Fruit fly (Drosophila melanogaster) whole organism, embryonic: ENCODE data around the gene CG6791.

Experiments used
- CG11085 ChIP-seq: fragments of 200-800 bp; sonication (Bioruptor generic); IDR thresholded peaks from 2 replicates; pipeline ENCODE4 v1.3.6; 2022; ENCODE audit warnings: missing biosample characterization, missing genetic modification characterization
- CG11093 ChIP-seq: fragments of 200-800 bp; sonication (Bioruptor generic); IDR thresholded peaks from 3 replicates; pipeline ENCODE4 v1.3.6; 2022; ENCODE audit warnings: missing biosample characterization, missing genetic modification characterization
- CG11695 ChIP-seq: fragments of 200-800 bp; sonication (Bioruptor generic); IDR thresholded peaks from 3 replicates; pipeline ENCODE4 v1.3.6; 2022; ENCODE audit warnings: missing biosample characterization, missing genetic modification characterization
- CG14667 ChIP-seq: fragments of 200-800 bp; sonication (Bioruptor generic); IDR thresholded peaks from 2 replicates; pipeline ENCODE4 v1.3.6; 2022; ENCODE audit warnings: missing biosample characterization, missing genetic modification characterization
- CG14860 ChIP-seq: fragments of 200-800 bp; sonication (Bioruptor generic); IDR thresholded peaks from 3 replicates; pipeline ENCODE4 v1.3.6; 2022; ENCODE audit warnings: missing biosample characterization, missing genetic modification characterization; ENCODE audit not compliant: partially characterized antibody
- CG17385 ChIP-seq: fragments of 200-800 bp; sonication (Bioruptor generic); optimal IDR thresholded peaks from 3 replicates; lab custom pipeline; 2018; ENCODE audit warnings: missing biosample characterization, mild to moderate bottlenecking, missing genetic modification characterization
- CG30020 ChIP-seq: fragments of 200-800 bp; optimal IDR thresholded peaks from 2 replicates; lab custom pipeline; 2019; ENCODE audit warnings: missing biosample characterization, mild to moderate bottlenecking, missing genetic modification characterization, moderate library complexity
- CG30431 ChIP-seq: fragments of 200-800 bp; sonication (Bioruptor generic); optimal IDR thresholded peaks from 2 replicates; lab custom pipeline; 2017; ENCODE audit warnings: missing biosample characterization, missing genetic modification characterization
- CG4282 ChIP-seq: fragments of 200-800 bp; sonication (Bioruptor generic); optimal IDR thresholded peaks from 2 replicates; lab custom pipeline; 2016; ENCODE audit warnings: missing biosample characterization, missing genetic modification characterization
- CG6254 ChIP-seq: fragments of 200-800 bp; sonication (Bioruptor generic); optimal IDR thresholded peaks from 3 replicates; lab custom pipeline; 2017; ENCODE audit warnings: mild to moderate bottlenecking, missing biosample characterization, missing genetic modification reagents, missing genetic modification characterization
- CG9797 ChIP-seq: fragments of 200-800 bp; sonication (Bioruptor generic); optimal IDR thresholded peaks from 3 replicates; lab custom pipeline; 2018; ENCODE audit warnings: missing biosample characterization, mild to moderate bottlenecking, missing genetic modification characterization
- Camta ChIP-seq: fragments of 200-800 bp; sonication (Bioruptor generic); optimal IDR thresholded peaks from 2 replicates; lab custom pipeline; 2016; ENCODE audit warnings: missing biosample characterization, missing genetic modification characterization
- CkIIα-i1 ChIP-seq: fragments of 200-800 bp; sonication (Bioruptor generic); IDR thresholded peaks from 2 replicates; pipeline ENCODE4 v1.3.6; 2022; ENCODE audit warnings: missing biosample characterization, missing genetic modification characterization
- D19A ChIP-seq: fragments of 200-800 bp; optimal IDR thresholded peaks from 3 replicates; lab custom pipeline; 2019; ENCODE audit warnings: missing biosample characterization, mild to moderate bottlenecking, missing genetic modification characterization, moderate library complexity
- Deaf1 ChIP-seq: fragments of 200-800 bp; optimal IDR thresholded peaks from 3 replicates; lab custom pipeline; 2019; ENCODE audit warnings: missing biosample characterization, mild to moderate bottlenecking, missing genetic modification characterization, moderate library complexity
- Gug ChIP-seq: fragments of 200-800 bp; sonication (Bioruptor generic); IDR thresholded peaks from 4 replicates; pipeline ENCODE4 v1.3.6; 2022; ENCODE audit warnings: missing biosample characterization, missing genetic modification characterization
- Hr39 ChIP-seq: fragments of >200 bp; optimal IDR thresholded peaks from 2 replicates; lab custom pipeline; 2017
- Hsf ChIP-seq: fragments of 200-800 bp; sonication (Bioruptor generic); optimal IDR thresholded peaks from 3 replicates; lab custom pipeline; 2016; ENCODE audit warnings: missing biosample characterization, missing genetic modification characterization
- Kr ChIP-seq: fragments of 200-800 bp; sonication (Bioruptor generic); optimal IDR thresholded peaks from 2 replicates; lab custom pipeline; 2017; ENCODE audit warnings: missing biosample characterization, mild to moderate bottlenecking, missing genetic modification characterization
- Lim3 ChIP-seq: fragments of 200-800 bp; sonication (Bioruptor generic); IDR thresholded peaks from 2 replicates; pipeline ENCODE4 v1.3.6; 2022; ENCODE audit warnings: missing biosample characterization, missing genetic modification characterization
- MBD-R2 ChIP-seq: fragments of 200-800 bp; sonication (Bioruptor generic); IDR thresholded peaks from 2 replicates; pipeline ENCODE4 v1.3.6; 2022; ENCODE audit warnings: missing biosample characterization, missing genetic modification characterization
- NfI ChIP-seq: fragments of 200-800 bp; sonication (Bioruptor generic); optimal IDR thresholded peaks from 3 replicates; lab custom pipeline; 2018; ENCODE audit warnings: missing biosample characterization, mild to moderate bottlenecking, missing genetic modification characterization, moderate library complexity
- PHDP ChIP-seq: fragments of 200-800 bp; sonication (Bioruptor generic); optimal IDR thresholded peaks from 3 replicates; lab custom pipeline; 2018; ENCODE audit warnings: missing biosample characterization, mild to moderate bottlenecking, missing genetic modification characterization, moderate library complexity
- Pdp1 ChIP-seq, 2 experiments: fragments of 200-800 bp; sonication (Bioruptor generic); optimal IDR thresholded peaks; 3 replicates each; lab custom pipeline; 2016; ENCODE audit warnings: missing biosample characterization in 2 of 2, missing genetic modification characterization in 2 of 2, mild to moderate bottlenecking in 1 of 2, moderate library complexity in 1 of 2
- Sin3A ChIP-seq: fragments of >200 bp; optimal IDR thresholded peaks from 2 replicates; lab custom pipeline; 2018
- Sox102F ChIP-seq: fragments of 200-800 bp; sonication (Bioruptor generic); optimal IDR thresholded peaks from 2 replicates; lab custom pipeline; 2018; ENCODE audit warnings: missing biosample characterization, mild to moderate bottlenecking, missing genetic modification characterization, moderate library complexity
- Spps ChIP-seq: fragments of 200-800 bp; sonication (Bioruptor generic); optimal IDR thresholded peaks from 2 replicates; lab custom pipeline; 2018; ENCODE audit warnings: missing biosample characterization, mild to moderate bottlenecking, missing genetic modification characterization
- TFAM ChIP-seq: fragments of 200-800 bp; sonication (Bioruptor generic); optimal IDR thresholded peaks from 2 replicates; lab custom pipeline; 2017; ENCODE audit warnings: missing biosample characterization, missing genetic modification characterization, inconsistent platforms
- Xrp1 ChIP-seq: fragments of 200-800 bp; sonication (Bioruptor generic); IDR thresholded peaks from 2 replicates; pipeline ENCODE4 v1.3.6; 2022; ENCODE audit warnings: missing biosample characterization, missing genetic modification characterization
- YL-1 ChIP-seq: fragments of 200-800 bp; sonication (Bioruptor generic); optimal IDR thresholded peaks from 3 replicates; lab custom pipeline; 2017; ENCODE audit warnings: missing biosample characterization, mild to moderate bottlenecking, missing genetic modification characterization
- ab ChIP-seq: fragments of 200-800 bp; sonication (Bioruptor generic); optimal IDR thresholded peaks from 2 replicates; lab custom pipeline; 2016; ENCODE audit warnings: missing biosample characterization, missing genetic modification characterization
- aop ChIP-seq: fragments of 200-800 bp; sonication (Bioruptor generic); IDR thresholded peaks from 2 replicates; pipeline ENCODE4 v1.3.6; 2022; ENCODE audit warnings: missing biosample characterization, missing genetic modification characterization
- ci ChIP-seq: fragments of 200-800 bp; sonication (Bioruptor generic); IDR thresholded peaks from 3 replicates; pipeline ENCODE4 v1.3.6; 2022; ENCODE audit warnings: missing biosample characterization, missing genetic modification characterization
- dimm ChIP-seq: fragments of 200-800 bp; sonication (Bioruptor generic); IDR thresholded peaks from 2 replicates; pipeline ENCODE4 v1.3.6; 2022; ENCODE audit warnings: missing biosample characterization, missing genetic modification characterization
- dm ChIP-seq: fragments of 200-800 bp; sonication (Bioruptor generic); optimal IDR thresholded peaks from 3 replicates; lab custom pipeline; 2016; ENCODE audit warnings: missing biosample characterization, missing genetic modification characterization
- dmrt11E ChIP-seq: fragments of 200-800 bp; sonication (Bioruptor generic); optimal IDR thresholded peaks from 3 replicates; lab custom pipeline; 2018; ENCODE audit warnings: missing biosample characterization, mild to moderate bottlenecking, missing genetic modification characterization, moderate library complexity
- ems ChIP-seq: fragments of 200-800 bp; sonication (Bioruptor generic); optimal IDR thresholded peaks from 3 replicates; lab custom pipeline; 2016; ENCODE audit warnings: missing biosample characterization, missing genetic modification characterization
- gro ChIP-seq: fragments of 200-800 bp; sonication (Bioruptor generic); optimal IDR thresholded peaks from 2 replicates; lab custom pipeline; 2016; ENCODE audit warnings: missing biosample characterization, missing genetic modification characterization
- knrl ChIP-seq: fragments of 200-800 bp; sonication (Bioruptor generic); IDR thresholded peaks from 3 replicates; pipeline ENCODE4 v1.3.6; 2022; ENCODE audit warnings: missing biosample characterization, missing genetic modification characterization; ENCODE audit not compliant: partially characterized antibody
- lola ChIP-seq, 3 experiments: fragments of >200 bp in 2 of 3; fragments of 200-800 bp in 1 of 3; sonication (Bioruptor generic) in 1 of 3; optimal IDR thresholded peaks; 2 replicates each; lab custom pipeline; 2017 to 2019; ENCODE audit warnings: missing biosample characterization in 3 of 3, missing genetic modification characterization in 3 of 3, mild to moderate bottlenecking in 1 of 3, moderate library complexity in 1 of 3
- mirr ChIP-seq: fragments of 200-800 bp; sonication (Bioruptor generic); optimal IDR thresholded peaks from 3 replicates; lab custom pipeline; 2018; ENCODE audit warnings: missing biosample characterization, mild to moderate bottlenecking, missing genetic modification characterization
- pita ChIP-seq: fragments of 200-800 bp; sonication (Bioruptor generic); optimal IDR thresholded peaks from 2 replicates; lab custom pipeline; 2017; ENCODE audit warnings: missing biosample characterization, mild to moderate bottlenecking, missing genetic modification characterization
- repo ChIP-seq: fragments of 200-800 bp; sonication (Bioruptor generic); optimal IDR thresholded peaks from 2 replicates; lab custom pipeline; 2016; ENCODE audit warnings: missing biosample characterization, missing genetic modification characterization
- rib ChIP-seq: fragments of 200-800 bp; sonication (Bioruptor generic); IDR thresholded peaks from 2 replicates; pipeline ENCODE4 v1.3.6; 2022; ENCODE audit warnings: missing biosample characterization, missing genetic modification characterization
- schlank ChIP-seq: fragments of 200-800 bp; sonication (Bioruptor generic); optimal IDR thresholded peaks from 2 replicates; lab custom pipeline; 2018; ENCODE audit warnings: missing biosample characterization, mild to moderate bottlenecking, missing genetic modification characterization
- sens-2 ChIP-seq: fragments of 200-800 bp; sonication (Bioruptor generic); IDR thresholded peaks from 2 replicates; pipeline ENCODE4 v1.3.6; 2022; ENCODE audit warnings: missing biosample characterization, missing genetic modification characterization
- stc ChIP-seq: fragments of 200-800 bp; sonication (Bioruptor generic); IDR thresholded peaks from 2 replicates; pipeline ENCODE4 v1.3.6; 2022; ENCODE audit warnings: missing biosample characterization, missing genetic modification characterization
- tio ChIP-seq: fragments of 200-800 bp; sonication (Bioruptor generic); optimal IDR thresholded peaks from 2 replicates; lab custom pipeline; 2017; ENCODE audit warnings: missing biosample characterization, missing genetic modification characterization, inconsistent platforms
- unc-4 ChIP-seq: fragments of 200-800 bp; sonication (Bioruptor generic); IDR thresholded peaks from 2 replicates; pipeline ENCODE4 v1.3.6; 2022; ENCODE audit warnings: missing biosample characterization, missing genetic modification characterization; ENCODE audit not compliant: partially characterized antibody
- wdn ChIP-seq: fragments of 200-800 bp; sonication (Bioruptor generic); IDR thresholded peaks from 2 replicates; pipeline ENCODE4 v1.3.6; 2022; ENCODE audit warnings: missing biosample characterization, missing genetic modification characterization

The CG6791 gene

dm6 chr3R:11613252-11614036 lies 23.5 kb upstream of the CG6791 start (continued):
- TF ChIP-seq CG6254 (GFP tag; lab: Kevin White, UChicago), result no peak
- peak; percentile 6 to 70 for TF ChIP-seq Pdp1 (GFP tag; optimal IDR thresholded peaks at IDR 0.05; lab: Kevin White, UChicago)
- TF ChIP-seq wdn (GFP tag; lab: Robert Waterston, UW), result no peak
- no peak for TF ChIP-seq CG9797
- no peak for TF ChIP-seq Sin3A (lab: Kevin White, UChicago)
- TF ChIP-seq Deaf1 (tag; lab: Kevin White, UChicago), result peak; percentile 4
- TF ChIP-seq tio, result peak; percentile 45
- peak; percentile 76 for TF ChIP-seq Sox102F (GFP tag; lab: Kevin White, UChicago)
- peak; percentile 73 for TF ChIP-seq CG14667 (GFP tag; lab: Robert Waterston, UW)
- no peak for TF ChIP-seq CG30020 (tag; lab: Kevin White, UChicago)
- peak; percentile 29 for TF ChIP-seq ab
- peak; percentile 54 for TF ChIP-seq pita
- TF ChIP-seq YL-1 (GFP tag; lab: Kevin White, UChicago), result peak; percentile 16
- no peak for TF ChIP-seq TFAM (GFP tag; lab: Kevin White, UChicago)
- no peak for TF ChIP-seq Lim3 (GFP tag; lab: Robert Waterston, UW)
- peak; percentile 24 for TF ChIP-seq dm (GFP tag; lab: Kevin White, UChicago)
- no peak for TF ChIP-seq Hr39 (lab: Kevin White, UChicago)
- no peak for TF ChIP-seq dimm
- peak; percentile 74 for TF ChIP-seq Gug (GFP tag; lab: Robert Waterston, UW)
- peak; percentile 78 for TF ChIP-seq Kr
- TF ChIP-seq CG11695, result 0 out of 3 replicates have a peak, but pooled peaks have one; percentile 12
- TF ChIP-seq CG11085 (GFP tag; lab: Robert Waterston, UW), result peak; percentile 56
- no peak for TF ChIP-seq CG14860 (GFP tag; lab: Robert Waterston, UW)
- peak; percentile 9; the same call in 1 of the 2 replicates for TF ChIP-seq stc (GFP tag; lab: Robert Waterston, UW)
- peak; percentile 21 for TF ChIP-seq sens-2 (GFP tag; lab: Robert Waterston, UW)
- no peak for TF ChIP-seq CkIIα-i1 (GFP tag; lab: Robert Waterston, UW)
- TF ChIP-seq PHDP (tag; lab: Kevin White, UChicago), result peak; percentile 60
- peak; percentile 33 for TF ChIP-seq Spps
- TF ChIP-seq NfI, result peak; percentile 64
- peak; percentile 22 for TF ChIP-seq gro (GFP tag; lab: Kevin White, UChicago)
- TF ChIP-seq MBD-R2 (GFP tag; lab: Robert Waterston, UW), result no peak
- peak; percentile 3 for TF ChIP-seq repo (GFP tag; lab: Kevin White, UChicago)
- TF ChIP-seq mirr (GFP tag; lab: Kevin White, UChicago), result no peak
- peak; percentile 49 for TF ChIP-seq D19A (tag; lab: Kevin White, UChicago)
- peak; percentile 45 for TF ChIP-seq CG30431
- TF ChIP-seq schlank (tag; lab: Kevin White, UChicago), result no peak
- no peak for TF ChIP-seq ems (GFP tag; lab: Kevin White, UChicago)
- peak; percentile 68; the same call in 2 of the 3 replicates for TF ChIP-seq ci (GFP tag; lab: Robert Waterston, UW)
- TF ChIP-seq rib (GFP tag; lab: Robert Waterston, UW), result no peak
- peak; percentile 72 for TF ChIP-seq Hsf (GFP tag; lab: Kevin White, UChicago)
- 0 out of 3 replicates have a peak, but pooled peaks have one; percentile 28 for TF ChIP-seq CG11093 (GFP tag; lab: Robert Waterston, UW)
- peak; percentile 42 for TF ChIP-seq CG17385 (GFP tag; lab: Kevin White, UChicago)
- peak; percentile 48 for TF ChIP-seq Camta
- TF ChIP-seq dmrt11E (tag; lab: Kevin White, UChicago), result peak; percentile 61
- TF ChIP-seq Xrp1 (GFP tag; lab: Robert Waterston, UW), result peak; percentile 56
- TF ChIP-seq unc-4, result no peak
- TF ChIP-seq CG4282 (GFP tag; lab: Kevin White, UChicago), result peak; percentile 7
- no peak for TF ChIP-seq aop (GFP tag; lab: Robert Waterston, UW)
- TF ChIP-seq lola (GFP tag; optimal IDR thresholded peaks at IDR 0.05; lab: Kevin White, UChicago), result peak in 1 of 3 experiments; percentile 32
- peak; percentile 65; the same call in 1 of the 3 replicates for TF ChIP-seq knrl (GFP tag; lab: Robert Waterston, UW)
